Worm (Caenorhabditis elegans): ENCODE data around the gene Y116F11B.8.

Gene Y116F11B.8

ce11 chrV:19904790-19905189 lies 47.4 kb downstream of the Y116F11B.8 start:
- TF ChIP-seq F57A8.1 (GFP tag; optimal IDR thresholded peaks at IDR 0.05), result no peak
- no peak for TF ChIP-seq lin-35 (GFP tag; optimal IDR thresholded peaks at IDR 0.05)
- no peak for TF ChIP-seq T26A5.8 (tag; optimal IDR thresholded peaks at IDR 0.05)
- no peak for TF ChIP-seq F23B12.7 (tag; optimal IDR thresholded peaks at IDR 0.05; ENCODE audit: insufficient read depth)
- no peak for TF ChIP-seq lin-54 (GFP tag; optimal IDR thresholded peaks at IDR 0.05)
- TF ChIP-seq F52B5.7 (tag; optimal IDR thresholded peaks at IDR 0.05), result no peak
- no peak for TF ChIP-seq ceh-40 (GFP tag; IDR thresholded peaks at IDR 0.05)
- TF ChIP-seq zim-3 (tag; optimal IDR thresholded peaks at IDR 0.05), result no peak
- TF ChIP-seq rcor-1 (GFP tag; IDR thresholded peaks at IDR 0.05), result no peak
- no peak for TF ChIP-seq cebp-1 (GFP tag; IDR thresholded peaks at IDR 0.05)
- no peak for TF ChIP-seq cebp-1 (tag; optimal IDR thresholded peaks at IDR 0.05)
- TF ChIP-seq atf-7 (tag; optimal IDR thresholded peaks at IDR 0.05), result no peak
- TF ChIP-seq bed-2 (GFP tag; IDR thresholded peaks at IDR 0.05), result no peak
- no peak for TF ChIP-seq tbx-9 (tag; optimal IDR thresholded peaks at IDR 0.05; ENCODE audit: borderline replicate concordance)

DNA sequence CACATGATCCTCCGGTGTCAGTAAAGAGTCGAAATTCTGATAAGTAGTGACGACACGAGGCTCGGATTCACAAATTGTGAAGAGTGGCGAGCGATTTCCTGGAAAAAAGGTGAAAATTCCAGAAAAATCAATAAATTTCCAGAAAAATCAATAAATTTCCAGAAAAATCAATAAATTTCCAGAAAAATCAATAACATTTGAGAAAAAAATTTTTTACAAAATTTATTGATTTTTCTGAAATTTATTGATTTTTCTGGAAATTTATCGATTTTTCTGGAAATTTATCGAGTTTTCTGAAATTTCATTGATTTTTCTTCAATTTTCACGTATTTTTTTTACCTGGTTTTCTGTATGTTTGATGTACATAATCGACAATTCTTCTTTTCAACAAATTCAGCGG lies 48.6 kb downstream of the Y116F11B.8 start:
- no peak for TF ChIP-seq ceh-100 (GFP tag; IDR thresholded peaks at IDR 0.05)
- TF ChIP-seq pha-4 (tag; optimal IDR thresholded peaks at IDR 0.05), result no peak
- TF ChIP-seq xnd-1 (tag; optimal IDR thresholded peaks at IDR 0.05), result no peak
- no peak for TF ChIP-seq snpc-1.3 (tag; optimal IDR thresholded peaks at IDR 0.05; ENCODE audit: insufficient read depth)
- no peak for TF ChIP-seq ceh-79 (tag; optimal IDR thresholded peaks at IDR 0.05)
- no peak for TF ChIP-seq let-607 (tag; optimal IDR thresholded peaks at IDR 0.05)
- TF ChIP-seq nhr-27 (tag; optimal IDR thresholded peaks at IDR 0.05), result no peak
- no peak for TF ChIP-seq B0035.1 (tag; optimal IDR thresholded peaks at IDR 0.05)
- TF ChIP-seq snpc-1.1 (tag; optimal IDR thresholded peaks at IDR 0.05; ENCODE audit: insufficient read depth), result no peak
- TF ChIP-seq F57C9.4 (tag; optimal IDR thresholded peaks at IDR 0.05), result no peak
- TF ChIP-seq Y53G8AR.9 (GFP tag; conservative IDR thresholded peaks at IDR 0.05), result no peak
- no peak for TF ChIP-seq die-1 (tag; optimal IDR thresholded peaks at IDR 0.05)
- no peak for TF ChIP-seq lin-40 (tag; optimal IDR thresholded peaks at IDR 0.05)
- TF ChIP-seq aptf-2 (GFP tag; conservative IDR thresholded peaks at IDR 0.05), result no peak

- TF ChIP-seq tbp1 (GFP tag; optimal IDR thresholded peaks at IDR 0.05) (no peak), F33H1.4 (GFP tag; IDR thresholded peaks at IDR 0.05) (no peak), zfh-2 (GFP tag; conservative IDR thresholded peaks at IDR 0.05) (no peak), lir-1 (GFP tag; conservative IDR thresholded peaks at IDR 0.05) (no peak), nhr-27 (tag; optimal IDR thresholded peaks at IDR 0.05) (no peak), D2030.7 (GFP tag; IDR thresholded peaks at IDR 0.05) (no peak), Y56A3A.18 (GFP tag; IDR thresholded peaks at IDR 0.05) (no peak), F55B11.4 (tag; optimal IDR thresholded peaks at IDR 0.05; ENCODE audit: borderline replicate concordance, insufficient read depth) (no peak), Y95B8A.8 (GFP tag; IDR thresholded peaks at IDR 0.05) (no peak), Y67H2A.10 (GFP tag; conservative IDR thresholded peaks at IDR 0.05) (no peak), rcor-1 (GFP tag; IDR thresholded peaks at IDR 0.05) (no peak), ceh-79 (tag; optimal IDR thresholded peaks at IDR 0.05) (no peak), ceh-58 (GFP tag; IDR thresholded peaks at IDR 0.05) (no peak), mxl-1 (tag; optimal IDR thresholded peaks at IDR 0.05) (no peak), K11D2.4 (GFP tag; IDR thresholded peaks at IDR 0.05) (no peak), F57C9.4 (tag; optimal IDR thresholded peaks at IDR 0.05) (no peak), cebp-1 (GFP tag; IDR thresholded peaks at IDR 0.05) (no peak), cebp-1 (tag; optimal IDR thresholded peaks at IDR 0.05) (no peak), ceh-91 (GFP tag; IDR thresholded peaks at IDR 0.05) (no peak)
Observed at ce11 chrV:19907365-19907764, 49.9 kb downstream of the Y116F11B.8 start, which contains the start of gene fars-2. Gene fars-2, minus strand, starts transcription at chrV:19907434.
